Worm (Caenorhabditis elegans) whole organism, early embryonic: ENCODE measurements around the gene cest-17.

Experiments
- ceh-36 ChIP-seq: sonication (generic microtip); optimal IDR thresholded peaks from 2 replicates; lab custom pipeline; 2016; ENCODE audit warnings: missing genetic modification characterization, inconsistent platforms, missing compliant biosample characterization
- flt-1 ChIP-seq: fragments of 200-800 bp; sonication (Bioruptor generic); IDR thresholded peaks from 2 replicates; pipeline ENCODE4 v1.3.6; 2022; ENCODE audit warnings: missing genetic modification characterization, missing compliant biosample characterization
- tbx-37 ChIP-seq: fragments of 200-800 bp; sonication (Bioruptor generic); conservative IDR thresholded peaks from 2 replicates; pipeline ENCODE4 v1.3.6; 2022; ENCODE audit warnings: missing genetic modification reagents, missing genetic modification characterization, missing compliant biosample characterization

- TF ChIP-seq ceh-36 (tag; lab: Kevin White, UChicago): no peak
- TF ChIP-seq tbx-37 (GFP tag; lab: Robert Waterston, UW): no peak
- no peak for TF ChIP-seq flt-1
Observed at ce11 chrV:8243201-8243600, 40.1 kb downstream of the cest-17 start.
